Fruit fly (Drosophila melanogaster): ENCODE results near the gene Antdh.

Antdh gene

dm6 chrX:11144575-11144974 lies 24.3 kb downstream of the Antdh start:
- TF ChIP-seq Dfd (GFP tag; optimal IDR thresholded peaks at IDR 0.05), result no peak
- no peak for TF ChIP-seq Abd-B (GFP tag; optimal IDR thresholded peaks at IDR 0.05)
- no peak for TF ChIP-seq GATAd (GFP tag; optimal IDR thresholded peaks at IDR 0.05)

DNA sequence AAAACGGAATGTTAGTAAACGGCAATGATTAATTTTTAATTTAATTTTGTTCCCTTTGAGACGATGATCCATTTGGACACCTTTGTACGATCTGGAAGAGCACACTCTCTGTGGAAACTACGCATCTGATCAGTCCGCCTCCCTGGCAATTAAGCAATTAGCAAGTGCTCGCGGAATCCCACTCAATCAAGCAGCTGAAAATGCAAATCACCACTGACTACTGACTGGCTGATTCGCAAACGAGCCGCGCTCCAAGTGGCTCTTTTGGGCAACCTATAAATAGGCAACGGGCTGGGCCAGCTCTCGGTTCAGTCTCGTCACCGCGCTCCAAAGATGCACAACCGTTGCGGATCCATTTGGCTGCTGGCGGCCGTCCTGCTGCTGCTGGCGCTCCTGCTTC lies 25.0 kb downstream of the Antdh start, which contains the start of gene CG15201:
TSS of gene CG15201 (plus strand) at position 301 of the 400 bp plus-strand sequence.
- TF ChIP-seq dl (GFP tag; optimal IDR thresholded peaks at IDR 0.05; ENCODE audit: insufficient read depth in 1 of 2, partially characterized antibody in 2 of 2), result no peak

- TF ChIP-seq HLH106 (tag; optimal IDR thresholded peaks at IDR 0.05) (no peak), tai (GFP tag; optimal IDR thresholded peaks at IDR 0.05) (no peak), ey (GFP tag; optimal IDR thresholded peaks at IDR 0.05) (no peak), dl (GFP tag; optimal IDR thresholded peaks at IDR 0.05; ENCODE audit: insufficient read depth in 1 of 2, partially characterized antibody in 2 of 2) (no peak), fru (GFP tag; optimal IDR thresholded peaks at IDR 0.05) (no peak), brk (GFP tag; optimal IDR thresholded peaks at IDR 0.05) (no peak), Rel (GFP tag; optimal IDR thresholded peaks at IDR 0.05) (no peak), Rel (tag; optimal IDR thresholded peaks at IDR 0.05) (no peak), Myc (optimal IDR thresholded peaks at IDR 0.05) (no peak), CG9705 (GFP tag; optimal IDR thresholded peaks at IDR 0.05) (no peak), Jra (GFP tag; optimal IDR thresholded peaks at IDR 0.05) (no peak)
Observed at dm6 chrX:11141785-11142591, 26.9 kb downstream of the Antdh start, which contains the start of the genes CG15199 and CG15202. Gene CG15199 (minus strand): TSS chrX:11141835. Gene CG15202 (plus strand): TSS chrX:11142541.

- TF ChIP-seq Abd-B (GFP tag; optimal IDR thresholded peaks at IDR 0.05) (no peak), foxo (GFP tag; optimal IDR thresholded peaks at IDR 0.05) (no peak), OdsH (GFP tag; optimal IDR thresholded peaks at IDR 0.05) (no peak), pan (optimal IDR thresholded peaks at IDR 0.05) (no peak), dmrt93B (GFP tag; optimal IDR thresholded peaks at IDR 0.05) (no peak), fru (GFP tag; optimal IDR thresholded peaks at IDR 0.05) (no peak)
Observed at dm6 chrX:11140163-11140562, 28.7 kb downstream of the Antdh start, which contains the start of gene ssp7. Gene ssp7 (minus strand): TSS chrX:11140263.

- TF ChIP-seq fru (GFP tag; optimal IDR thresholded peaks at IDR 0.05) (no peak), HLH106 (tag; optimal IDR thresholded peaks at IDR 0.05) (peak; percentile 25), N (GFP tag; optimal IDR thresholded peaks at IDR 0.05) (peak; percentile 82), psq (GFP tag; optimal IDR thresholded peaks at IDR 0.05) (no peak), Rel (GFP tag; optimal IDR thresholded peaks at IDR 0.05) (no peak), Rel (tag; optimal IDR thresholded peaks at IDR 0.05) (peak; percentile 15), Hr78 (GFP tag; optimal IDR thresholded peaks at IDR 0.05) (peak; percentile 75), h (GFP tag; optimal IDR thresholded peaks at IDR 0.05) (peak; percentile 5), woc (GFP tag; optimal IDR thresholded peaks at IDR 0.05) (peak; percentile 53)
Observed at dm6 chrX:11137566-11138186, 31.2 kb downstream of the Antdh start, which contains the start of gene CDK2AP1. Gene CDK2AP1 (plus strand): TSS chrX:11137859.

DNA sequence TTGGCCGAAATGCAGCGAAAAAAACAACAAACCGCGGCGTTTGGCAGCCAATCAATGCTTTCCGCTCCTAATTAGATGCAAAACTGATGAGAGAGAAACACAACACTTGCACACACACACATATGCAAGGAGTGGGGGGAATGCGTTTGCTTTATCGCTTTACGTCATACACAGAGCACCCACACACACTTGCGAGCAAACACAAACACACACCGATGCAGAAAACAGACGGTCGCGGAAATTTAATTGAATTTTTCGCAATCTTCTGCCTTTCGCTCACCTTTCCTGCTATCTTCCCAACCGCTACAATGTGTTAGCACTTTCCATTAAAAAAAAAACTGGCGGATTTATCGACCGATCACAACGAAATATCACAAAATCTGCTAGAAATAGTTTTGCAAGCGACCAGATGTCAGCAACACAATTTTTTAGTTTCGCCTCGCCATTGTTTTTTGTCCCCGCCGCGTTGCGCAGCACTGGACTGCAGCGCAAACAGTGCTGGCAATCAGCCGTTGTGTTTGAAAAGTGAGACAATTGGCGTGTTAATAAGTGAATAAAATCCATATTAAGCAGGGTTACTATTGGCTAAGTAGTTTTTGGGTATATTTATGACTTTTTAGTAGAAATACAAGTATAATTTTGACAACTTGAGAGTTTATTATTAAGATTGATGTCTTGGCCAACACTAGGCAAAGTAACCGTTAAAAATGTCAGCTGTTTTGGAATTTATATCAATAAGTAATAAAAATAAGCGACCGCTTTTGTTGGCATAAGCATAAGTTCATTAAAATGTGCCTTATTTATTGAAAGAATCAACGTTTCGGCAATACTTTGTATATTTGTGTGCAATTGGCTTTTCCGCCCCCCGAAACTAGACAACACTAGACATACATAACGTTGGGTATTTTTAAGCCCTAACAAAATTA lies 32.0 kb downstream of the Antdh start, which contains the start of gene Klp10A:
TSS of gene Klp10A (minus strand) at position 532 of the 926 bp plus-strand sequence.
- TF ChIP-seq brk (GFP tag; optimal IDR thresholded peaks at IDR 0.05), result no peak
- peak; percentile 38 for TF ChIP-seq HLH106 (tag; optimal IDR thresholded peaks at IDR 0.05)
- no peak for TF ChIP-seq Vsx2 (GFP tag; optimal IDR thresholded peaks at IDR 0.05; ENCODE audit: partially characterized antibody)
- TF ChIP-seq OdsH (GFP tag; optimal IDR thresholded peaks at IDR 0.05), result no peak
- TF ChIP-seq Myc (optimal IDR thresholded peaks at IDR 0.05), result peak; percentile 25
- TF ChIP-seq dl (GFP tag; optimal IDR thresholded peaks at IDR 0.05; ENCODE audit: insufficient read depth in 1 of 2, partially characterized antibody in 2 of 2), result no peak
- no peak for TF ChIP-seq CrebA (GFP tag; optimal IDR thresholded peaks at IDR 0.05; ENCODE audit: borderline replicate concordance)
- no peak for TF ChIP-seq Abd-B (GFP tag; optimal IDR thresholded peaks at IDR 0.05)
- TF ChIP-seq dsf (GFP tag; optimal IDR thresholded peaks at IDR 0.05; ENCODE audit: borderline replicate concordance), result no peak
- no peak for TF ChIP-seq GATAd (GFP tag; optimal IDR thresholded peaks at IDR 0.05)
- no peak for TF ChIP-seq Jra (GFP tag; optimal IDR thresholded peaks at IDR 0.05)
- TF ChIP-seq br (GFP tag; optimal IDR thresholded peaks at IDR 0.05), result peak; percentile 21
- no peak for TF ChIP-seq sage (GFP tag; optimal IDR thresholded peaks at IDR 0.05)
- TF ChIP-seq CG9705 (GFP tag; optimal IDR thresholded peaks at IDR 0.05), result no peak
- no peak for TF ChIP-seq ey (GFP tag; optimal IDR thresholded peaks at IDR 0.05)
- TF ChIP-seq foxo (GFP tag; optimal IDR thresholded peaks at IDR 0.05), result peak in 1 of 2 experiments; percentile 56
- TF ChIP-seq sv (GFP tag; optimal IDR thresholded peaks at IDR 0.05), result no peak
- peak; percentile 36 for TF ChIP-seq fru (GFP tag; optimal IDR thresholded peaks at IDR 0.05)
- no peak for TF ChIP-seq woc (GFP tag; optimal IDR thresholded peaks at IDR 0.05)
- TF ChIP-seq rgr (GFP tag; optimal IDR thresholded peaks at IDR 0.05), result peak; percentile 51
- TF ChIP-seq CG32264 (GFP tag; optimal IDR thresholded peaks at IDR 0.05), result no peak
- peak; percentile 28 for TF ChIP-seq N (GFP tag; optimal IDR thresholded peaks at IDR 0.05)
- TF ChIP-seq Dif (GFP tag; optimal IDR thresholded peaks at IDR 0.05; ENCODE audit: partially characterized antibody), result no peak
- TF ChIP-seq Rel (GFP tag; optimal IDR thresholded peaks at IDR 0.05), result no peak
- peak; percentile 22 for TF ChIP-seq Rel (tag; optimal IDR thresholded peaks at IDR 0.05)

All from whole organism, wandering third instar larva.